Worm (Caenorhabditis elegans) whole organism, L4 larva: ENCODE results near the gene npp-24.

Experiments
- D1046.2 ChIP-seq: fragments of 200-800 bp; sonication (Bioruptor generic); IDR thresholded peaks from 2 replicates; pipeline ENCODE4 v1.3.6; 2022; ENCODE audit warnings: missing genetic modification characterization, missing compliant biosample characterization
- F37D6.2 ChIP-seq: sonication (generic microtip); optimal IDR thresholded peaks from 2 replicates; lab custom pipeline; 2016; ENCODE audit warnings: mild to moderate bottlenecking, missing genetic modification characterization, missing compliant biosample characterization
- Y105C5A.15 ChIP-seq: fragments of 200-800 bp; sonication (Bioruptor generic); IDR thresholded peaks from 2 replicates; pipeline ENCODE4 v1.3.6; 2022; ENCODE audit warnings: missing genetic modification characterization, missing compliant biosample characterization
- Y48G9A.11 ChIP-seq: fragments of 200-800 bp; sonication (Bioruptor generic); IDR thresholded peaks from 2 replicates; pipeline ENCODE4 v1.3.6; 2022; ENCODE audit warnings: missing genetic modification reagents, missing genetic modification characterization, missing compliant biosample characterization
- aha-1 ChIP-seq: fragments of 150-350 bp; peaks from one replicate; lab custom pipeline; 2014; ENCODE audit warnings: missing biosample characterization, missing genetic modification characterization
- ama-1 ChIP-seq: fragments of 150-350 bp; optimal IDR thresholded peaks from 2 replicates; lab custom pipeline; 2014; ENCODE audit warnings: inconsistent platforms, mixed read lengths
- ceh-20 ChIP-seq: fragments of 200-800 bp; sonication (Bioruptor generic); IDR thresholded peaks from 2 replicates; pipeline ENCODE4 v1.3.6; 2022; ENCODE audit warnings: missing genetic modification reagents, missing genetic modification characterization, missing compliant biosample characterization
- cey-2 ChIP-seq: sonication (generic microtip); optimal IDR thresholded peaks from 3 replicates; lab custom pipeline; 2017; ENCODE audit warnings: missing genetic modification characterization, mild to moderate bottlenecking, missing compliant biosample characterization, antibody characterized with exemption, borderline replicate concordance; ENCODE audit not compliant: insufficient read depth
- ctbp-1 ChIP-seq: fragments of 200-800 bp; sonication (Bioruptor generic); IDR thresholded peaks from 2 replicates; pipeline ENCODE4 v1.3.6; 2022; ENCODE audit warnings: missing genetic modification reagents, missing genetic modification characterization, missing compliant biosample characterization
- daf-16 ChIP-seq, 3 experiments: sonication (generic microtip); optimal IDR thresholded peaks; 2 replicates each; lab custom pipeline; 2016 to 2017; ENCODE audit warnings: missing genetic modification characterization in 3 of 3, missing genetic modification reagents in 3 of 3, mild to moderate bottlenecking in 2 of 3, missing compliant biosample characterization in 2 of 3, missing biosample characterization in 1 of 3, moderate library complexity in 1 of 3
- dmd-6 ChIP-seq: fragments of 200-800 bp; sonication (Bioruptor generic); IDR thresholded peaks from 2 replicates; pipeline ENCODE4 v1.3.6; 2022; ENCODE audit warnings: missing genetic modification reagents, missing genetic modification characterization, missing compliant biosample characterization
- dve-1 ChIP-seq: sonication (generic microtip); optimal IDR thresholded peaks from 2 replicates; lab custom pipeline; 2017; ENCODE audit warnings: antibody characterized with exemption, mild to moderate bottlenecking, missing genetic modification characterization, missing compliant biosample characterization; ENCODE audit not compliant: insufficient read depth
- hif-1 ChIP-seq, 2 experiments: sonication (generic microtip); optimal IDR thresholded peaks; 2 replicates each; lab custom pipeline; 2016 to 2017; ENCODE audit warnings: missing compliant biosample characterization in 2 of 2, missing genetic modification characterization in 2 of 2, missing genetic modification reagents in 2 of 2, missing genotype in 2 of 2, mild to moderate bottlenecking in 1 of 2
- hmg-1.1 ChIP-seq: fragments of 200-800 bp; sonication (Bioruptor generic); IDR thresholded peaks from 2 replicates; pipeline ENCODE4 v1.3.6; 2022; ENCODE audit warnings: missing genetic modification reagents, missing genetic modification characterization, missing compliant biosample characterization
- jun-1 ChIP-seq: fragments of 150-350 bp; optimal IDR thresholded peaks from 2 replicates; lab custom pipeline; 2014; ENCODE audit warnings: missing biosample characterization, missing genetic modification reagents, missing genetic modification characterization
- lin-1 ChIP-seq: fragments of 200-800 bp; sonication (Bioruptor generic); IDR thresholded peaks from 2 replicates; pipeline ENCODE4 v1.3.6; 2022; ENCODE audit warnings: missing genetic modification reagents, missing genetic modification characterization, missing compliant biosample characterization
- lir-3 ChIP-seq: sonication (generic microtip); optimal IDR thresholded peaks from 2 replicates; lab custom pipeline; 2016; ENCODE audit warnings: mild to moderate bottlenecking, missing genetic modification characterization, missing compliant biosample characterization
- lsy-2 ChIP-seq, 2 experiments: fragments of 150-350 bp in 1 of 2; sonication (generic microtip) in 1 of 2; optimal IDR thresholded peaks; 2 replicates each; lab custom pipeline; 2014 to 2017; ENCODE audit warnings: missing biosample characterization in 2 of 2, missing genetic modification characterization in 2 of 2
- madf-5 ChIP-seq, 2 experiments: fragments of 200-800 bp; sonication (Bioruptor generic); IDR thresholded peaks; 2 replicates each; pipeline ENCODE4 v1.3.6; 2022; ENCODE audit warnings: missing compliant biosample characterization in 2 of 2, missing genetic modification characterization in 2 of 2
- madf-9 ChIP-seq: fragments of 200-800 bp; sonication (Bioruptor generic); conservative IDR thresholded peaks from 2 replicates; pipeline ENCODE4 v1.3.6; 2022; ENCODE audit warnings: missing genetic modification reagents, missing genetic modification characterization, missing compliant biosample characterization
- mdt-29 ChIP-seq: fragments of 200-800 bp; sonication (Bioruptor generic); IDR thresholded peaks from 2 replicates; pipeline ENCODE4 v1.3.6; 2022; ENCODE audit warnings: missing genetic modification reagents, missing genetic modification characterization, missing compliant biosample characterization
- mxl-3 ChIP-seq: fragments of 200-800 bp; sonication (Bioruptor generic); optimal IDR thresholded peaks from 2 replicates; lab custom pipeline; 2018; ENCODE audit warnings: mild to moderate bottlenecking, missing genetic modification characterization, missing compliant biosample characterization
- nhr-102 ChIP-seq: sonication (generic microtip); optimal IDR thresholded peaks from 2 replicates; lab custom pipeline; 2016; ENCODE audit warnings: mild to moderate bottlenecking, missing genetic modification characterization, moderate library complexity, missing compliant biosample characterization
- nhr-237 ChIP-seq: sonication (generic microtip); optimal IDR thresholded peaks from 2 replicates; lab custom pipeline; 2017; ENCODE audit warnings: missing biosample characterization, missing genetic modification characterization
- nhr-25 ChIP-seq: sonication (generic microtip); optimal IDR thresholded peaks from 2 replicates; lab custom pipeline; 2017; ENCODE audit warnings: missing genetic modification characterization, mild to moderate bottlenecking, missing compliant biosample characterization, antibody characterized with exemption, moderate library complexity, borderline replicate concordance; ENCODE audit not compliant: insufficient read depth
- php-3 ChIP-seq: fragments of 200-800 bp; sonication (Bioruptor generic); IDR thresholded peaks from 2 replicates; pipeline ENCODE4 v1.3.6; 2022; ENCODE audit warnings: missing genetic modification reagents, missing genetic modification characterization, missing compliant biosample characterization
- pqm-1 ChIP-seq: sonication (generic microtip); optimal IDR thresholded peaks from 2 replicates; lab custom pipeline; 2017; ENCODE audit warnings: missing biosample characterization, missing genetic modification characterization
- rbr-2 ChIP-seq: sonication (generic microtip); optimal IDR thresholded peaks from 2 replicates; lab custom pipeline; 2016; ENCODE audit warnings: missing genotype, missing genetic modification characterization, missing compliant biosample characterization
- sdz-12 ChIP-seq: fragments of 200-800 bp; sonication (Bioruptor generic); optimal IDR thresholded peaks from 2 replicates; lab custom pipeline; 2018; ENCODE audit warnings: mild to moderate bottlenecking, missing genetic modification characterization, missing compliant biosample characterization
- snpc-4 ChIP-seq: fragments of 150-350 bp; optimal IDR thresholded peaks from 2 replicates; lab custom pipeline; 2014; ENCODE audit warnings: missing biosample characterization, missing genetic modification characterization
- unc-62 ChIP-seq, 3 experiments: fragments of 150-350 bp in 1 of 3; sonication (generic microtip); optimal IDR thresholded peaks in 2 of 3; peaks in 1 of 3; 1 replicate in 1 of 3; 2 replicates in 2 of 3; lab custom pipeline; 2014 to 2017; ENCODE audit warnings: missing biosample characterization in 3 of 3, missing genetic modification characterization in 3 of 3, missing genetic modification reagents in 3 of 3, missing genotype in 1 of 3
- zip-11 ChIP-seq: fragments of 200-800 bp; sonication (Bioruptor generic); IDR thresholded peaks from 2 replicates; pipeline ENCODE4 v1.3.6; 2022; ENCODE audit warnings: missing genetic modification characterization, missing compliant biosample characterization
- zip-2 ChIP-seq: fragments of 150-350 bp; optimal IDR thresholded peaks from 2 replicates; lab custom pipeline; 2014; ENCODE audit warnings: missing biosample characterization, missing genetic modification characterization
- ztf-11 ChIP-seq: fragments of 150-350 bp; optimal IDR thresholded peaks from 2 replicates; lab custom pipeline; 2014; ENCODE audit warnings: missing biosample characterization, missing genetic modification characterization

npp-24 gene

ce11 chrII:5554317-5554716 lies 48.6 kb downstream of the npp-24 start, which contains the start of gene ins-12:
TSS of gene ins-12 (plus strand) at chrII:5554617.
- TF ChIP-seq madf-5 (GFP tag; IDR thresholded peaks at IDR 0.05; lab: Robert Waterston, UW) (no peak), lsy-2 (tag; optimal IDR thresholded peaks at IDR 0.05; lab: Kevin White, UChicago) (no peak), D1046.2 (GFP tag; lab: Robert Waterston, UW) (no peak)

- peak; percentile 85 for TF ChIP-seq dmd-6 (GFP tag; lab: Robert Waterston, UW)
- TF ChIP-seq madf-9 = no peak
- TF ChIP-seq Y105C5A.15 (GFP tag; lab: Robert Waterston, UW) = no peak
- no peak for TF ChIP-seq nhr-25 (tag; lab: Kevin White, UChicago)
- TF ChIP-seq nhr-102 (tag; lab: Kevin White, UChicago) = no peak
- peak; percentile 19 for TF ChIP-seq dve-1 (tag; lab: Kevin White, UChicago)
- TF ChIP-seq daf-16 (GFP tag; optimal IDR thresholded peaks at IDR 0.05; lab: Kevin White, UChicago) = no peak
- peak; percentile 51 for TF ChIP-seq daf-16 (tag; optimal IDR thresholded peaks at IDR 0.05; lab: Kevin White, UChicago)
Measured at ce11 chrII:5554788-5555187, 49.1 kb downstream of the npp-24 start.

- TF ChIP-seq aha-1 (tag; lab: Kevin White, UChicago) (no peak), lsy-2 (tag; optimal IDR thresholded peaks at IDR 0.05; lab: Kevin White, UChicago) (no peak), ceh-20 (no peak), nhr-102 (tag; lab: Kevin White, UChicago) (peak; percentile 22), mxl-3 (GFP tag; lab: Kevin White, UChicago) (no peak), zip-11 (GFP tag; lab: Robert Waterston, UW) (no peak), ztf-11 (tag; lab: Kevin White, UChicago) (no peak), hif-1 (tag; optimal IDR thresholded peaks at IDR 0.05; lab: Kevin White, UChicago) (no peak), unc-62 (GFP tag; optimal IDR thresholded peaks at IDR 0.05 in 1 of 2; lab: Kevin White, UChicago) (peak in 1 of 2 experiments; percentile 2), unc-62 (tag; optimal IDR thresholded peaks at IDR 0.05; lab: Kevin White, UChicago) (no peak), zip-2 (tag; lab: Kevin White, UChicago) (no peak), snpc-4 (tag; lab: Kevin White, UChicago) (no peak), sdz-12 (GFP tag; lab: Kevin White, UChicago) (no peak), ctbp-1 (no peak), F37D6.2 (no peak), lir-3 (tag; lab: Kevin White, UChicago) (no peak), dve-1 (tag; lab: Kevin White, UChicago) (peak; percentile 21), rbr-2 (tag; lab: Kevin White, UChicago) (no peak), daf-16 (GFP tag; optimal IDR thresholded peaks at IDR 0.05; lab: Kevin White, UChicago) (no peak), daf-16 (tag; optimal IDR thresholded peaks at IDR 0.05; lab: Kevin White, UChicago) (peak; percentile 47), hmg-1.1 (GFP tag; lab: Robert Waterston, UW) (no peak), php-3 (no peak)
Measured at ce11 chrII:5555522-5555921, 49.9 kb downstream of the npp-24 start.

- TF ChIP-seq mdt-29 (GFP tag; lab: Robert Waterston, UW) (no peak), nhr-237 (tag; lab: Kevin White, UChicago) (no peak), jun-1 (no peak), cey-2 (tag; lab: Kevin White, UChicago) (no peak), hmg-1.1 (GFP tag; lab: Robert Waterston, UW) (no peak), Y48G9A.11 (GFP tag; lab: Robert Waterston, UW) (no peak), pqm-1 (no peak), lin-1 (GFP tag; lab: Robert Waterston, UW) (no peak), ama-1 (lab: Kevin White, UChicago) (no peak)
Measured at ce11 chrII:5556431-5556830, 50.8 kb downstream of the npp-24 start, which contains the start of gene ins-11. TSS of gene ins-11 (plus strand) at chrII:5556731.
